Worm (Caenorhabditis elegans): ENCODE data around the gene nft-1.

DNA sequence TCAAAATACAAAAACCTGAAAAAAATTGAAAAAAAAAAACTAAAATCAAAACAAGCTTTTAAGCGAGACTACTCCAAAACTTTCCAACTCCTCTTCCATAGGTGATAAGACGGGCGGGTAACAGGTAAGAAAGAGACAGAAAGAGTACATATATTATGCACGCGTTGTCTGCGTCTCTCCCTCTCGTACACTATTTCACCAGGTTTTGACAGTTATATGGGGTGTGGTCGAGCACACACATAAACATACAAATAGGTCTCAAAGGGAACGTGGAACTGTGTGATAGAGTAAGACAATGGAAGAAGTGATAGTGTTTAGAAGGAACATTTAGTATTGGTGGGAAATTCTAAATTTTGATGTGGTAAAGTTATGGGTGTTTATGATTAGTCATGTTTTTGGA, 42.1 kb upstream of the nft-1 start:
- TF ChIP-seq ceh-63 (GFP tag; optimal IDR thresholded peaks at IDR 0.05) (no peak), aha-1 (tag; optimal IDR thresholded peaks at IDR 0.05) (no peak), nhr-12 (tag; optimal IDR thresholded peaks at IDR 0.05) (no peak), lin-15B (tag; optimal IDR thresholded peaks at IDR 0.05) (no peak), snpc-4 (tag; optimal IDR thresholded peaks at IDR 0.05) (no peak), unc-130 (tag; optimal IDR thresholded peaks at IDR 0.05) (no peak), lin-13 (GFP tag; optimal IDR thresholded peaks at IDR 0.05) (no peak), nhr-76 (tag; optimal IDR thresholded peaks at IDR 0.05) (no peak), rnt-1 (tag; optimal IDR thresholded peaks at IDR 0.05) (no peak), jun-1 (tag; optimal IDR thresholded peaks at IDR 0.05) (no peak), mdl-1 (tag; optimal IDR thresholded peaks at IDR 0.05) (no peak)
